Worm (Caenorhabditis elegans): ENCODE results near the gene C25H3.10.

- TF ChIP-seq lsy-2 (tag; optimal IDR thresholded peaks at IDR 0.05) (no peak), nhr-85 (tag) (no peak), jun-1 (tag; optimal IDR thresholded peaks at IDR 0.05) (no peak), nhr-84 (tag; optimal IDR thresholded peaks at IDR 0.05) (no peak), dpl-1 (GFP tag; optimal IDR thresholded peaks at IDR 0.05) (no peak), fos-1 (tag; optimal IDR thresholded peaks at IDR 0.05) (no peak), rnt-1 (tag; optimal IDR thresholded peaks at IDR 0.05) (no peak), tbx-2 (tag; optimal IDR thresholded peaks at IDR 0.05) (no peak), nhr-11 (tag; optimal IDR thresholded peaks at IDR 0.05) (no peak), lin-35 (GFP tag; optimal IDR thresholded peaks at IDR 0.05) (no peak), fkh-10 (GFP tag; optimal IDR thresholded peaks at IDR 0.05) (no peak), nhr-237 (tag; optimal IDR thresholded peaks at IDR 0.05) (no peak)
Measured at ce11 chrII:5717831-5718230, 19.1 kb upstream of the C25H3.10 start, which contains the start of gene zipt-3.

Measured in whole organism, L1 larva.